Fruit fly (Drosophila melanogaster) whole organism, embryonic: ENCODE data around the gene Desat1.
A peak's percentile ranks its signal among the peaks of the same experiment; 100 is the strongest.

Experiments
- Ada2b ChIP-seq: fragments of 200-800 bp; sonication (Bioruptor generic); IDR thresholded peaks from 2 replicates; pipeline ENCODE4 v1.3.6; 2022; ENCODE audit warnings: missing biosample characterization, missing genetic modification characterization
- B-H1 ChIP-seq: fragments of 200-800 bp; sonication (Bioruptor generic); IDR thresholded peaks from 3 replicates; pipeline ENCODE4 v1.3.6; 2022; ENCODE audit warnings: missing biosample characterization, missing genetic modification characterization
- BEAF-32 ChIP-seq: fragments of 200-800 bp; sonication (Bioruptor generic); optimal IDR thresholded peaks from 3 replicates; lab custom pipeline; 2017; ENCODE audit warnings: missing biosample characterization, missing genetic modification characterization, mild to moderate bottlenecking, moderate library complexity, missing genetic modification reagents
- Bgb ChIP-seq: fragments of 200-800 bp; sonication (Bioruptor generic); IDR thresholded peaks from 2 replicates; pipeline ENCODE4 v1.3.6; 2022; ENCODE audit warnings: missing biosample characterization, missing genetic modification characterization; ENCODE audit not compliant: partially characterized antibody
- Bteb2 ChIP-seq: fragments of 200-800 bp; sonication (Bioruptor generic); optimal IDR thresholded peaks from 2 replicates; lab custom pipeline; 2016; ENCODE audit warnings: missing biosample characterization, missing genetic modification characterization
- CG11456 ChIP-seq: fragments of 200-800 bp; sonication (Bioruptor generic); IDR thresholded peaks from 3 replicates; pipeline ENCODE4 v1.3.6; 2022; ENCODE audit warnings: missing biosample characterization, missing genetic modification characterization
- CG12744 ChIP-seq: fragments of 200-800 bp; sonication (Bioruptor generic); optimal IDR thresholded peaks from 2 replicates; lab custom pipeline; 2016; ENCODE audit warnings: missing biosample characterization, missing genetic modification characterization
- CG13296 ChIP-seq: fragments of 200-800 bp; sonication (Bioruptor generic); optimal IDR thresholded peaks from 3 replicates; lab custom pipeline; 2018; ENCODE audit warnings: missing biosample characterization, mild to moderate bottlenecking, missing genetic modification characterization
- CG13424 ChIP-seq: fragments of 200-800 bp; sonication (Bioruptor generic); optimal IDR thresholded peaks from 2 replicates; lab custom pipeline; 2019; ENCODE audit warnings: missing biosample characterization, mild to moderate bottlenecking, missing genetic modification characterization, moderate library complexity
- CG14014 ChIP-seq: fragments of 200-800 bp; sonication (Bioruptor generic); IDR thresholded peaks from 2 replicates; pipeline ENCODE4 v1.3.6; 2022; ENCODE audit warnings: missing biosample characterization, missing genetic modification characterization
- CG15479 ChIP-seq: fragments of 200-800 bp; sonication (Bioruptor generic); optimal IDR thresholded peaks from 3 replicates; lab custom pipeline; 2019; ENCODE audit warnings: missing biosample characterization, mild to moderate bottlenecking, missing genetic modification characterization, moderate library complexity
- CG15514 ChIP-seq: fragments of 200-800 bp; sonication (Bioruptor generic); optimal IDR thresholded peaks from 3 replicates; lab custom pipeline; 2017; ENCODE audit warnings: missing biosample characterization, missing genetic modification characterization, mild to moderate bottlenecking, moderate library complexity, missing genetic modification reagents
- CG1603 ChIP-seq: fragments of 200-800 bp; sonication (Bioruptor generic); optimal IDR thresholded peaks from 2 replicates; lab custom pipeline; 2019; ENCODE audit warnings: missing biosample characterization, mild to moderate bottlenecking, missing genetic modification characterization, moderate library complexity
- CG17829 ChIP-seq: fragments of 200-800 bp; optimal IDR thresholded peaks from 2 replicates; lab custom pipeline; 2019; ENCODE audit warnings: missing biosample characterization, mild to moderate bottlenecking, missing genetic modification characterization, moderate library complexity
- CG2116 ChIP-seq: fragments of 200-800 bp; sonication (Bioruptor generic); optimal IDR thresholded peaks from 3 replicates; lab custom pipeline; 2018; ENCODE audit warnings: missing biosample characterization, mild to moderate bottlenecking, missing genetic modification characterization
- CG30403 ChIP-seq: fragments of 200-800 bp; sonication (Bioruptor generic); optimal IDR thresholded peaks from 3 replicates; lab custom pipeline; 2016; ENCODE audit warnings: missing biosample characterization, missing genetic modification characterization
- CG34376 ChIP-seq: fragments of 200-800 bp; sonication (Bioruptor generic); optimal IDR thresholded peaks from 2 replicates; lab custom pipeline; 2018; ENCODE audit warnings: missing biosample characterization, mild to moderate bottlenecking, missing genetic modification characterization
- CG4424 ChIP-seq: fragments of 200-800 bp; sonication (Bioruptor generic); optimal IDR thresholded peaks from 3 replicates; lab custom pipeline; 2016; ENCODE audit warnings: missing biosample characterization, missing genetic modification characterization
- CG7963 ChIP-seq: fragments of 200-800 bp; sonication (Bioruptor generic); IDR thresholded peaks from 3 replicates; pipeline ENCODE4 v1.3.6; 2022; ENCODE audit warnings: missing biosample characterization, missing genetic modification characterization; ENCODE audit not compliant: partially characterized antibody
- CG9215 ChIP-seq: fragments of 200-800 bp; sonication (Bioruptor generic); IDR thresholded peaks from 2 replicates; pipeline ENCODE4 v1.3.6; 2022; ENCODE audit warnings: missing biosample characterization, missing genetic modification characterization
- CHES-1-like ChIP-seq: fragments of 200-800 bp; sonication (Bioruptor generic); optimal IDR thresholded peaks from 2 replicates; lab custom pipeline; 2016; ENCODE audit warnings: missing biosample characterization, missing genetic modification characterization
- CoRest ChIP-seq: fragments of 200-800 bp; sonication (Bioruptor generic); optimal IDR thresholded peaks from 3 replicates; lab custom pipeline; 2018; ENCODE audit warnings: missing biosample characterization, mild to moderate bottlenecking, missing genetic modification characterization, moderate library complexity
- Dbx ChIP-seq: fragments of 200-800 bp; sonication (Bioruptor generic); IDR thresholded peaks from 3 replicates; pipeline ENCODE4 v1.3.6; 2022; ENCODE audit warnings: missing biosample characterization, missing genetic modification characterization
- E2f1 ChIP-seq: fragments of 200-800 bp; sonication (Bioruptor generic); IDR thresholded peaks from 2 replicates; pipeline ENCODE4 v1.3.6; 2022; ENCODE audit warnings: missing biosample characterization, missing genetic modification characterization
- Lhr ChIP-seq: fragments of 200-800 bp; sonication (Bioruptor generic); optimal IDR thresholded peaks from 3 replicates; lab custom pipeline; 2017; ENCODE audit warnings: mild to moderate bottlenecking, missing biosample characterization, missing genetic modification reagents, missing genetic modification characterization
- MBD-R2 ChIP-seq: fragments of 200-800 bp; sonication (Bioruptor generic); IDR thresholded peaks from 2 replicates; pipeline ENCODE4 v1.3.6; 2022; ENCODE audit warnings: missing biosample characterization, missing genetic modification characterization
- Max ChIP-seq: fragments of 200-800 bp; sonication (Bioruptor generic); optimal IDR thresholded peaks from 2 replicates; lab custom pipeline; 2016; ENCODE audit warnings: missing biosample characterization, mild to moderate bottlenecking, missing genetic modification characterization
- Med ChIP-seq: fragments of 200-800 bp; sonication (Bioruptor generic); peaks from one replicate; lab custom pipeline; 2016; ENCODE audit warnings: missing biosample characterization, missing genetic modification characterization, mild to moderate bottlenecking, inconsistent platforms, moderate library complexity
- Rfx ChIP-seq: fragments of 200-800 bp; sonication (Bioruptor generic); IDR thresholded peaks from 2 replicates; pipeline ENCODE4 v1.3.6; 2022; ENCODE audit warnings: missing biosample characterization, missing genetic modification characterization
- Sry-δ ChIP-seq: fragments of 200-800 bp; sonication (Bioruptor generic); optimal IDR thresholded peaks from 2 replicates; lab custom pipeline; 2016; ENCODE audit warnings: missing biosample characterization, missing genetic modification characterization
- Xbp1 ChIP-seq: fragments of 200-800 bp; sonication (Bioruptor generic); optimal IDR thresholded peaks from 3 replicates; lab custom pipeline; 2016; ENCODE audit warnings: missing biosample characterization, mild to moderate bottlenecking, missing genetic modification characterization
- amos ChIP-seq: fragments of 200-800 bp; sonication (Bioruptor generic); IDR thresholded peaks from 2 replicates; pipeline ENCODE4 v1.3.6; 2022; ENCODE audit warnings: missing biosample characterization, missing genetic modification characterization; ENCODE audit not compliant: partially characterized antibody
- ase ChIP-seq: fragments of 200-800 bp; sonication (Bioruptor generic); IDR thresholded peaks from 3 replicates; pipeline ENCODE4 v1.3.6; 2022; ENCODE audit warnings: missing biosample characterization, missing genetic modification characterization
- chif ChIP-seq, 2 experiments: fragments of 200-800 bp; sonication (Bioruptor generic); optimal IDR thresholded peaks; 3 replicates each; lab custom pipeline; 2016; ENCODE audit warnings: missing biosample characterization in 2 of 2, missing genetic modification characterization in 2 of 2
- ci ChIP-seq: fragments of 200-800 bp; sonication (Bioruptor generic); IDR thresholded peaks from 3 replicates; pipeline ENCODE4 v1.3.6; 2022; ENCODE audit warnings: missing biosample characterization, missing genetic modification characterization
- croc ChIP-seq: fragments of 200-800 bp; sonication (Bioruptor generic); conservative IDR thresholded peaks from 3 replicates; pipeline ENCODE4 v1.3.6; 2022; ENCODE audit warnings: missing biosample characterization, missing genetic modification characterization
- crp ChIP-seq, 2 experiments: fragments of 200-800 bp; sonication (Bioruptor generic); optimal IDR thresholded peaks; 2 replicates in 1 of 2; 3 replicates in 1 of 2; lab custom pipeline; 2017; ENCODE audit warnings: missing biosample characterization in 2 of 2, missing genetic modification characterization in 2 of 2, mild to moderate bottlenecking in 1 of 2, moderate library complexity in 1 of 2
- fu2 ChIP-seq: fragments of 200-800 bp; sonication (Bioruptor generic); optimal IDR thresholded peaks from 2 replicates; lab custom pipeline; 2016; ENCODE audit warnings: missing biosample characterization, missing genetic modification characterization
- gfzf ChIP-seq: fragments of 200-800 bp; sonication (Bioruptor generic); optimal IDR thresholded peaks from 2 replicates; lab custom pipeline; 2016; ENCODE audit warnings: missing biosample characterization, mild to moderate bottlenecking, missing genetic modification characterization, moderate library complexity
- ham ChIP-seq: fragments of 200-800 bp; sonication (Bioruptor generic); IDR thresholded peaks from 2 replicates; pipeline ENCODE4 v1.3.6; 2022; ENCODE audit warnings: missing biosample characterization, missing genetic modification characterization
- knrl ChIP-seq: fragments of 200-800 bp; sonication (Bioruptor generic); IDR thresholded peaks from 3 replicates; pipeline ENCODE4 v1.3.6; 2022; ENCODE audit warnings: missing biosample characterization, missing genetic modification characterization; ENCODE audit not compliant: partially characterized antibody
- mam ChIP-seq: fragments of 200-800 bp; sonication (Bioruptor generic); optimal IDR thresholded peaks from 3 replicates; lab custom pipeline; 2016; ENCODE audit warnings: missing biosample characterization, missing genetic modification characterization
- nmo ChIP-seq: fragments of 200-800 bp; sonication (Bioruptor generic); optimal IDR thresholded peaks from 2 replicates; lab custom pipeline; 2018; ENCODE audit warnings: missing biosample characterization, mild to moderate bottlenecking, missing genetic modification characterization, moderate library complexity
- otp ChIP-seq: fragments of 200-800 bp; sonication (Bioruptor generic); IDR thresholded peaks from 3 replicates; pipeline ENCODE4, ENCODE4 v1.3.6; 2022; ENCODE audit warnings: missing biosample characterization, missing genetic modification characterization
- row ChIP-seq: fragments of 200-800 bp; sonication (Bioruptor generic); IDR thresholded peaks from 3 replicates; pipeline ENCODE4 v1.3.6; 2022; ENCODE audit warnings: missing biosample characterization, missing genetic modification characterization
- trem ChIP-seq: fragments of 200-800 bp; optimal IDR thresholded peaks from 3 replicates; lab custom pipeline; 2019; ENCODE audit warnings: missing biosample characterization, mild to moderate bottlenecking, missing genetic modification characterization, moderate library complexity
- twi ChIP-seq: fragments of 200-800 bp; optimal IDR thresholded peaks from 2 replicates; lab custom pipeline; 2019; ENCODE audit warnings: missing biosample characterization, mild to moderate bottlenecking, missing genetic modification characterization, moderate library complexity
- zen ChIP-seq: fragments of 200-800 bp; sonication (Bioruptor generic); optimal IDR thresholded peaks from 3 replicates; lab custom pipeline; 2018; ENCODE audit warnings: missing biosample characterization, mild to moderate bottlenecking, missing genetic modification characterization, moderate library complexity

The Desat1 gene

DNA sequence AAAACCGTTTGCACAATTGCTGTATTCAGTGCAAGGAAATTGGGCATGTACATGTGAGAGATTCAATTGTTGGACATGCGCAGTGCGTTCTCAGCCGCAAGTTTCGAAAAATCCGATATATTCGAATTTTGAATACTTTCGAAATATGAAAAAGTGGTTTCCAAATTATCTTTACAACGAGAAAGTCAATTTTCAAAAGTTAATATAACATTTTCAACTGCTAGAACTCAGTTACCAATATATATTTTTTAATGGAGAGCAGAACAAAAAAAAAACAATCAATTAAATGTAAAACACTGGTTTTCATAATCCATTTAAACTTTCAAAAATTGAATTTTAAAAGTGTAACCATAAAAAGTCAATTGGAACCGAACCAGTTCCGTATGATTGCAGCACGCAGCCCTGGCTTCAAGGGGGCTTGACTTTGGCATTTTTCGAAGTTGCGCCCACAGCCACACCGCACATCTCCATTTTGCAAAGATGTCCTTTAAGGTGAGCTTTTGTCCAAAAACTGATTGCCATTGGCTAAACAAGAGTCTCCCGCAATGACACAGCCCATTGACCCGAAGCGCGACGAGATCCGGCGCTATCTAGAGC, 16.9 kb upstream of the Desat1 start, which contains the start of the genes Scgbeta and CG17202 (continued):
- TF ChIP-seq CG2116 (GFP tag; lab: Kevin White, UChicago) (peak; percentile 7), CG17829 (tag; lab: Kevin White, UChicago) (peak; percentile 27), fu2 (GFP tag; lab: Kevin White, UChicago) (peak; percentile 38), CG14014 (GFP tag; lab: Robert Waterston, UW) (peak; percentile 35; the same call in 1 of the 2 replicates), twi (no peak), Bgb (GFP tag; lab: Robert Waterston, UW) (peak; percentile 33; the same call in 1 of the 2 replicates), E2f1 (GFP tag; lab: Robert Waterston, UW) (no peak), CG1603 (tag; lab: Kevin White, UChicago) (no peak), CG34376 (GFP tag; lab: Kevin White, UChicago) (peak; percentile 40), CG15514 (peak; percentile 100), CG13296 (GFP tag; lab: Kevin White, UChicago) (no peak), Max (GFP tag; lab: Kevin White, UChicago) (peak; percentile 23), BEAF-32 (GFP tag; lab: Kevin White, UChicago) (peak; percentile 37), knrl (GFP tag; lab: Robert Waterston, UW) (peak; percentile 49; the same call in 1 of the 3 replicates), ase (0 out of 3 replicates have a peak, but pooled peaks have one; percentile 5), Lhr (GFP tag; lab: Kevin White, UChicago) (peak; percentile 76), trem (tag; lab: Kevin White, UChicago) (peak; percentile 25), Dbx (GFP tag; lab: Robert Waterston, UW) (0 out of 3 replicates have a peak, but pooled peaks have one; percentile 27), Xbp1 (GFP tag; lab: Kevin White, UChicago) (peak; percentile 41), Rfx (0 out of 2 replicates have a peak, but pooled peaks have one; percentile 40), CG12744 (GFP tag; lab: Kevin White, UChicago) (peak; percentile 32), CG7963 (GFP tag; lab: Robert Waterston, UW) (no peak), amos (GFP tag; lab: Robert Waterston, UW) (peak; percentile 55; the same call in 1 of the 2 replicates), B-H1 (no peak), ci (GFP tag; lab: Robert Waterston, UW) (0 out of 3 replicates have a peak, but pooled peaks have one; percentile 29), mam (GFP tag; lab: Kevin White, UChicago) (peak; percentile 28), CG15479 (GFP tag; lab: Kevin White, UChicago) (no peak), CG11456 (GFP tag; lab: Robert Waterston, UW) (peak; percentile 38; the same call in 1 of the 3 replicates), Bteb2 (GFP tag; lab: Kevin White, UChicago) (peak; percentile 7), zen (peak; percentile 12), chif (GFP tag; optimal IDR thresholded peaks at IDR 0.05; lab: Kevin White, UChicago) (peak in 1 of 2 experiments; percentile 8), otp (GFP tag; lab: Robert Waterston, UW) (peak; percentile 37; the same call in 1 of the 3 replicates), nmo (GFP tag; lab: Kevin White, UChicago) (peak; percentile 39), Med (peak; percentile 69), CG13424 (peak; percentile 41), Sry-δ (peak; percentile 43), crp (GFP tag; optimal IDR thresholded peaks at IDR 0.05; lab: Kevin White, UChicago) (peak in 1 of 2 experiments; percentile 11), Ada2b (GFP tag; lab: Robert Waterston, UW) (0 out of 2 replicates have a peak, but pooled peaks have one; percentile 5), CHES-1-like (GFP tag; lab: Kevin White, UChicago) (peak; percentile 21), ham (no peak), croc (GFP tag; lab: Robert Waterston, UW) (no peak), CG4424 (GFP tag; lab: Kevin White, UChicago) (no peak), MBD-R2 (GFP tag; lab: Robert Waterston, UW) (peak; percentile 95), gfzf (GFP tag; lab: Kevin White, UChicago) (peak; percentile 92), CG30403 (GFP tag; lab: Kevin White, UChicago) (peak; percentile 37), CoRest (tag; lab: Kevin White, UChicago) (peak; percentile 54), CG9215 (GFP tag; lab: Robert Waterston, UW) (no peak), row (GFP tag; lab: Robert Waterston, UW) (peak; percentile 89)
